Worm (Caenorhabditis elegans) whole organism, young adult: Measurements from ENCODE around the gene R160.5.
"Not testable (repeated sequence)": the region's sequence is repeated elsewhere in the genome, so short reads cannot be mapped to it uniquely, and the experiment has no call there.

Source experiments
- F57C9.4 ChIP-seq: sonication (generic microtip); optimal IDR thresholded peaks from 2 replicates; lab custom pipeline; 2017; ENCODE audit warnings: mild to moderate bottlenecking, missing genetic modification characterization, missing compliant biosample characterization
- nfya-2 ChIP-seq: fragments of 200-800 bp; sonication (Bioruptor generic); IDR thresholded peaks from 2 replicates; pipeline ENCODE4 v1.3.6; 2022; ENCODE audit warnings: missing genetic modification reagents, missing genetic modification characterization, missing compliant biosample characterization
- rcor-1 ChIP-seq: fragments of 200-800 bp; sonication (Bioruptor generic); IDR thresholded peaks from 2 replicates; pipeline ENCODE4 v1.3.6; 2022; ENCODE audit warnings: missing genetic modification reagents, missing genetic modification characterization, missing compliant biosample characterization
- sea-2 ChIP-seq: fragments of 200-800 bp; sonication (Bioruptor generic); IDR thresholded peaks from 2 replicates; pipeline ENCODE4 v1.3.6; 2022; ENCODE audit warnings: missing genetic modification characterization, missing compliant biosample characterization
- unc-62 ChIP-seq: fragments of 150-350 bp; optimal IDR thresholded peaks from 2 replicates; lab custom pipeline; 2014; ENCODE audit warnings: missing biosample characterization, missing genetic modification reagents, missing genetic modification characterization

DNA sequence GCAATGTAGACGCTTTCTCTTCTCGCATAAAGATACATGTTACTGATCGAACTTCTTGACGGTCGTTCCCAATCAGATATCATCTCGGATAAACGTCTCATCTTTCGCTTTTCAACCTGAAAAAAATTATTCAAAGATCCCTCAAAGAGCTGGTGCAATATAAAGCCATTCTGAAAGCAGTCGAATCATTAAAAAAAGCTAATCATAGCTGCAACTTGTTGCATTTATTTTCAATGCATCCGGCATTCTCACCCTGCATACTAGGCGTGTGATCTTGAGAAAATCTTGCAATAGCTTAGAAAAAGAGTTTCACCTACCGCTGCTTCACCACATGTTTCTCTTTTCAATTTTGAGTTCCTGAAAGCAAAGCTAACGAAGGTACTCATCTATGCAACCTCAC is 38.4 kb downstream of the R160.5 start, which contains the start of gene C24A8.6:
- not testable (repeated sequence) for TF ChIP-seq sea-2 (GFP tag; lab: Robert Waterston, UW); rcor-1 (GFP tag; lab: Robert Waterston, UW); unc-62 (GFP tag; lab: Kevin White, UChicago); nfya-2; F57C9.4 (tag; lab: Kevin White, UChicago)
